Worm (Caenorhabditis elegans): ENCODE results near the gene F26F2.10.

DNA sequence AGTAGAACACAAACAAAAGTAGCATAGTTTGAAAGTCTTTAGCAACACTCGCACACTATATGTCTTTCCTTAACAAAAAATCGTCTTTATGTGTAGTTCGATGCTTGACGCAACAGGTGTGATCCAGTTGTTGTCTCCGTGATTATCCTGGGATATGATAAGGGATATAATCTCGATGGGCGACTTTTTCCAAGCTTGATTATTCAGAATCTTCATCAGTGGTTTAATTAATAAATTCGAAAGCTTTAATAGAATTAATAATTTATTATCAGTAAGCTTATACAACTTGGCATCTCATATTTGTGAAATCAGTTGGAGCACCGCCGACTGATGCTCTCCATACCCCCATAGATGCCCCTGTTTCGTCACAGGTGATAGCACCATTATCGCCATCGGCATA, 24.0 kb upstream of the F26F2.10 start, which contains the start of gene F46B3.7:
- TF ChIP-seq nhr-237 (tag; optimal IDR thresholded peaks at IDR 0.05) (no peak), nhr-20 (tag; optimal IDR thresholded peaks at IDR 0.05) (no peak)
